Worm (Caenorhabditis elegans): Measurements from ENCODE around the gene C26E1.1.

The C26E1.1 gene

ce11 chrV:13342235-13342634 is 44.9 kb downstream of the C26E1.1 start:
- TF ChIP-seq blmp-1 (tag; optimal IDR thresholded peaks at IDR 0.05; ENCODE audit: insufficient read depth) (no peak), mab-5 (tag; optimal IDR thresholded peaks at IDR 0.05) (no peak), lin-39 (tag; optimal IDR thresholded peaks at IDR 0.05) (no peak), lin-13 (GFP tag; optimal IDR thresholded peaks at IDR 0.05) (no peak), nhr-25 (tag; optimal IDR thresholded peaks at IDR 0.05) (no peak), C34F6.9 (tag; optimal IDR thresholded peaks at IDR 0.05) (no peak)

- TF ChIP-seq lin-39 (tag; optimal IDR thresholded peaks at IDR 0.05) = no peak
- no peak for TF ChIP-seq elt-1 (tag; optimal IDR thresholded peaks at IDR 0.05)
- no peak for TF ChIP-seq ama-1 (optimal IDR thresholded peaks at IDR 0.05)
- no peak for TF ChIP-seq unc-62 (GFP tag; optimal IDR thresholded peaks at IDR 0.05)
- TF ChIP-seq nhr-10 (tag; optimal IDR thresholded peaks at IDR 0.05) = no peak
- TF ChIP-seq ceh-16 (tag; optimal IDR thresholded peaks at IDR 0.05) = no peak
- TF ChIP-seq zag-1 (tag; optimal IDR thresholded peaks at IDR 0.05) = no peak
- no peak for TF ChIP-seq egl-27 (tag; optimal IDR thresholded peaks at IDR 0.05)
- no peak for TF ChIP-seq nhr-25 (tag; optimal IDR thresholded peaks at IDR 0.05)
- no peak for TF ChIP-seq lin-13 (GFP tag; optimal IDR thresholded peaks at IDR 0.05)
- TF ChIP-seq ztf-4 (tag; optimal IDR thresholded peaks at IDR 0.05) = no peak
- TF ChIP-seq mdl-1 (tag; optimal IDR thresholded peaks at IDR 0.05) = no peak
- no peak for TF ChIP-seq fos-1 (tag; optimal IDR thresholded peaks at IDR 0.05)
- no peak for TF ChIP-seq nhr-11 (tag; optimal IDR thresholded peaks at IDR 0.05)
- TF ChIP-seq peb-1 (tag; optimal IDR thresholded peaks at IDR 0.05) = no peak
- no peak for TF ChIP-seq crh-2 (tag; optimal IDR thresholded peaks at IDR 0.05)
- TF ChIP-seq sma-9 (GFP tag; optimal IDR thresholded peaks at IDR 0.05) = peak; percentile 13
- no peak for TF ChIP-seq sma-9 (tag; optimal IDR thresholded peaks at IDR 0.05)
- TF ChIP-seq dmd-4 (tag; optimal IDR thresholded peaks at IDR 0.05) = no peak
- no peak for TF ChIP-seq mbf-1 (tag; optimal IDR thresholded peaks at IDR 0.05)
- TF ChIP-seq lsy-2 (tag; optimal IDR thresholded peaks at IDR 0.05) = no peak
- peak; percentile 19 for TF ChIP-seq F13H6.1 (tag; optimal IDR thresholded peaks at IDR 0.05)
- TF ChIP-seq mab-5 (tag; optimal IDR thresholded peaks at IDR 0.05) = peak; percentile 75
- no peak for TF ChIP-seq alr-1 (tag; optimal IDR thresholded peaks at IDR 0.05)
- TF ChIP-seq nhr-21 (tag; optimal IDR thresholded peaks at IDR 0.05) = no peak
- TF ChIP-seq gmeb-1 (tag; optimal IDR thresholded peaks at IDR 0.05) = no peak
- TF ChIP-seq elt-3 (tag; optimal IDR thresholded peaks at IDR 0.05) = no peak
- TF ChIP-seq R02D3.7 (tag; optimal IDR thresholded peaks at IDR 0.05) = no peak
- TF ChIP-seq nhr-237 (tag; optimal IDR thresholded peaks at IDR 0.05) = no peak
- TF ChIP-seq nhr-23 (tag; optimal IDR thresholded peaks at IDR 0.05) = no peak
- TF ChIP-seq ZK546.5 (tag; optimal IDR thresholded peaks at IDR 0.05) = no peak
- TF ChIP-seq snpc-4 (tag; optimal IDR thresholded peaks at IDR 0.05) = no peak
- TF ChIP-seq sem-4 (tag; optimal IDR thresholded peaks at IDR 0.05) = peak; percentile 54
Observed at ce11 chrV:13345867-13346328, 48.6 kb downstream of the C26E1.1 start, which contains the start of gene twk-43. TSS of gene twk-43 (plus strand) at chrV:13346278.

Data from whole organism, L2 larva.